Worm (Caenorhabditis elegans): Measurements from ENCODE around the gene F59B1.2.
"Not testable (repeated sequence)": the region's sequence is repeated elsewhere in the genome, so short reads cannot be mapped to it uniquely, and the experiment has no call there.

F59B1.2 gene

ce11 chrV:3611654-3612053, 21.5 kb upstream of the F59B1.2 start, which contains the start of gene T22F3.10:
T22F3.10 (minus strand) TSS chrV:3611754.
- no peak for TF ChIP-seq ceh-19 (GFP tag; optimal IDR thresholded peaks at IDR 0.05)
- TF ChIP-seq nhr-11 (tag; optimal IDR thresholded peaks at IDR 0.05): no peak
- TF ChIP-seq elt-4 (tag; optimal IDR thresholded peaks at IDR 0.05): no peak
- TF ChIP-seq odd-2 (tag; optimal IDR thresholded peaks at IDR 0.05): no peak
- no peak for TF ChIP-seq fax-1 (tag; optimal IDR thresholded peaks at IDR 0.05)

ce11 chrV:3613042-3613441, 20.1 kb upstream of the F59B1.2 start:
- no peak for TF ChIP-seq ets-4 (tag; optimal IDR thresholded peaks at IDR 0.05)
- TF ChIP-seq hlh-30 (tag; optimal IDR thresholded peaks at IDR 0.05; ENCODE audit: insufficient read depth): no peak
- no peak for TF ChIP-seq nfya-1 (tag; optimal IDR thresholded peaks at IDR 0.05)
- TF ChIP-seq tbx-2 (tag; optimal IDR thresholded peaks at IDR 0.05): no peak
- no peak for TF ChIP-seq fax-1 (tag; optimal IDR thresholded peaks at IDR 0.05)
- no peak for TF ChIP-seq zip-5 (tag; optimal IDR thresholded peaks at IDR 0.05)

- no peak for TF ChIP-seq ceh-14 (tag; optimal IDR thresholded peaks at IDR 0.05)
- TF ChIP-seq ceh-45 (GFP tag; IDR thresholded peaks at IDR 0.05): no peak
- TF ChIP-seq nhr-232 (tag; optimal IDR thresholded peaks at IDR 0.05): no peak
- TF ChIP-seq unc-3 (GFP tag; conservative IDR thresholded peaks at IDR 0.05): no peak
- TF ChIP-seq unc-3 (tag; optimal IDR thresholded peaks at IDR 0.05): no peak
- no peak for TF ChIP-seq ceh-9 (tag; optimal IDR thresholded peaks at IDR 0.05)
- no peak for TF ChIP-seq ceh-2 (tag; optimal IDR thresholded peaks at IDR 0.05)
- TF ChIP-seq ceh-24 (tag; optimal IDR thresholded peaks at IDR 0.05): no peak
- TF ChIP-seq dmd-4 (tag; optimal IDR thresholded peaks at IDR 0.05; ENCODE audit: borderline replicate concordance): no peak
- no peak for TF ChIP-seq ceh-48 (tag; optimal IDR thresholded peaks at IDR 0.05)
- no peak for TF ChIP-seq sox-2 (GFP tag; IDR thresholded peaks at IDR 0.05)
- no peak for TF ChIP-seq ceh-6 (GFP tag; optimal IDR thresholded peaks at IDR 0.05)
- no peak for TF ChIP-seq ahr-1 (tag; optimal IDR thresholded peaks at IDR 0.05)
- no peak for TF ChIP-seq T23F11.4 (GFP tag; optimal IDR thresholded peaks at IDR 0.05)
- TF ChIP-seq npax-4 (tag; optimal IDR thresholded peaks at IDR 0.05): no peak
- TF ChIP-seq sox-4 (tag; optimal IDR thresholded peaks at IDR 0.05): no peak
- TF ChIP-seq rnt-1 (tag; optimal IDR thresholded peaks at IDR 0.05): no peak
- no peak for TF ChIP-seq hlh-13 (GFP tag; optimal IDR thresholded peaks at IDR 0.05)
- no peak for TF ChIP-seq unc-42 (tag; optimal IDR thresholded peaks at IDR 0.05)
Measured at ce11 chrV:3614397-3614796, 18.7 kb upstream of the F59B1.2 start, which contains the start of gene T22F3.11. T22F3.11 (minus strand) TSS chrV:3614553.

DNA sequence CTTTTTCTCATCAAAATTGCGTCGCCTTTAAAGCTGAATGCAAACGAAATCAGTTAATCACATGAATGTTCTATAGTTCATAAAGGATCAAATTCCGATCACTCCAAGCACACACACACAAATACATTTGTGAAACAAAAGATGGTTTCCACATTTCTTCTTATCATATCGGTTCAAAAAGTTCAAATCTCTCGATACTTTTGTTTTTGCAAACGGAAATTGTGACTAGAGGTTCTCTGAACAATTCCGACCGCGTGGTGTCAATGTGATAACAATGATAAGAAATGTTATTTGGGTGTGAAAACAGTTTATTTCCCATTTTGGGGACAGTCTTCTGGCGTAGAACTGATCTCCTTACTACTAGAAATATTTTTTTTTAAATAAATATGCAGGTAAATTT, 16.3 kb upstream of the F59B1.2 start:
- no peak for TF ChIP-seq ceh-18 (tag; optimal IDR thresholded peaks at IDR 0.05)
- TF ChIP-seq sox-2 (GFP tag; IDR thresholded peaks at IDR 0.05): no peak
- no peak for TF ChIP-seq C08G9.2 (tag; optimal IDR thresholded peaks at IDR 0.05)
- TF ChIP-seq ceh-34 (tag; optimal IDR thresholded peaks at IDR 0.05): no peak
- TF ChIP-seq odd-2 (tag; optimal IDR thresholded peaks at IDR 0.05): no peak
- no peak for TF ChIP-seq K09A11.1 (tag; optimal IDR thresholded peaks at IDR 0.05; ENCODE audit: insufficient read depth)
- no peak for TF ChIP-seq nhr-11 (tag; optimal IDR thresholded peaks at IDR 0.05)
- no peak for TF ChIP-seq fax-1 (tag; optimal IDR thresholded peaks at IDR 0.05)
- no peak for TF ChIP-seq hlh-6 (tag; optimal IDR thresholded peaks at IDR 0.05)
- no peak for TF ChIP-seq tbx-2 (tag; optimal IDR thresholded peaks at IDR 0.05)
- no peak for TF ChIP-seq ref-2 (tag; optimal IDR thresholded peaks at IDR 0.05)
- TF ChIP-seq che-1 (tag; optimal IDR thresholded peaks at IDR 0.05): no peak

ce11 chrV:3620608-3621007, 12.5 kb upstream of the F59B1.2 start, which contains the start of gene srx-93:
srx-93 (minus strand) TSS chrV:3620708.
- not testable (repeated sequence) for TF ChIP-seq pax-1 (tag; optimal IDR thresholded peaks at IDR 0.05); lin-11 (tag; optimal IDR thresholded peaks at IDR 0.05); C38D4.7 (GFP tag; optimal IDR thresholded peaks at IDR 0.05)

All from whole organism, late embryonic.